Fruit fly (Drosophila melanogaster): Measurements from ENCODE around the gene Lar.

The Lar gene

dm6 chr2L:19543010-19543564 lies 43.3 kb upstream of the Lar start:
- TF ChIP-seq Med (GFP tag) (peak; percentile 34), CG8924 (tag; optimal IDR thresholded peaks at IDR 0.05) (no peak), CG7786 (GFP tag; optimal IDR thresholded peaks at IDR 0.05) (no peak), grau (tag; optimal IDR thresholded peaks at IDR 0.05) (peak; percentile 11), NFAT (GFP tag; IDR thresholded peaks at IDR 0.05) (no peak), exex (tag; optimal IDR thresholded peaks at IDR 0.05) (peak; percentile 41), lola (GFP tag; optimal IDR thresholded peaks at IDR 0.05) (no peak), rib (GFP tag; IDR thresholded peaks at IDR 0.05) (no peak), Sry-δ (GFP tag; optimal IDR thresholded peaks at IDR 0.05) (no peak), CG10147 (GFP tag; optimal IDR thresholded peaks at IDR 0.05) (no peak), dm (GFP tag; optimal IDR thresholded peaks at IDR 0.05) (no peak), PHDP (tag; optimal IDR thresholded peaks at IDR 0.05) (peak; percentile 3), eve (GFP tag; optimal IDR thresholded peaks at IDR 0.05) (peak in 1 of 2 experiments; percentile 63), CG2678 (tag; optimal IDR thresholded peaks at IDR 0.05) (peak; percentile 5), Optix (GFP tag; IDR thresholded peaks at IDR 0.05) (no peak), luna (GFP tag; optimal IDR thresholded peaks at IDR 0.05) (no peak), CG8388 (GFP tag; optimal IDR thresholded peaks at IDR 0.05) (no peak), CG11696 (GFP tag; IDR thresholded peaks at IDR 0.05) (0 out of 2 replicates have a peak, but pooled peaks have one; percentile 25), ase (GFP tag; IDR thresholded peaks at IDR 0.05) (no peak), ERR (GFP tag; optimal IDR thresholded peaks at IDR 0.05) (no peak), CG2120 (GFP tag; optimal IDR thresholded peaks at IDR 0.05) (peak; percentile 7), CG14710 (tag; optimal IDR thresholded peaks at IDR 0.05) (no peak), CG2875 (GFP tag; optimal IDR thresholded peaks at IDR 0.05) (no peak), CG5953 (GFP tag; IDR thresholded peaks at IDR 0.05) (no peak), tin (GFP tag; optimal IDR thresholded peaks at IDR 0.05) (no peak), Aef1 (GFP tag; IDR thresholded peaks at IDR 0.05) (no peak), pita (GFP tag; optimal IDR thresholded peaks at IDR 0.05) (no peak), corto (GFP tag; optimal IDR thresholded peaks at IDR 0.05) (peak; percentile 3), disco-r (GFP tag; optimal IDR thresholded peaks at IDR 0.05) (no peak), tio (GFP tag; optimal IDR thresholded peaks at IDR 0.05) (no peak), Sry-β (GFP tag; optimal IDR thresholded peaks at IDR 0.05) (peak; percentile 71), Deaf1 (tag; optimal IDR thresholded peaks at IDR 0.05) (no peak), lbe (GFP tag; optimal IDR thresholded peaks at IDR 0.05) (peak; percentile 12), pnt (GFP tag; optimal IDR thresholded peaks at IDR 0.05) (no peak), CG15479 (GFP tag; optimal IDR thresholded peaks at IDR 0.05) (peak; percentile 60), row (GFP tag; IDR thresholded peaks at IDR 0.05) (0 out of 3 replicates have a peak, but pooled peaks have one; percentile 5), H2.0 (GFP tag; IDR thresholded peaks at IDR 0.05) (no peak), CG10979 (tag; optimal IDR thresholded peaks at IDR 0.05) (no peak), CG8089 (GFP tag; optimal IDR thresholded peaks at IDR 0.05) (no peak), CG12219 (GFP tag; optimal IDR thresholded peaks at IDR 0.05) (no peak)

All from whole organism, embryonic.